Worm (Caenorhabditis elegans) whole organism, early embryonic: ENCODE data around the gene srd-21.

ENCODE experiments used
- B0310.2 ChIP-seq: sonication (generic microtip); optimal IDR thresholded peaks from 2 replicates; lab custom pipeline; 2016; ENCODE audit warnings: mild to moderate bottlenecking, missing genetic modification characterization, missing compliant biosample characterization
- aly-1 ChIP-seq: sonication (generic microtip); optimal IDR thresholded peaks from 2 replicates; lab custom pipeline; 2016; ENCODE audit warnings: missing genetic modification characterization, missing compliant biosample characterization
- ama-1 ChIP-seq: fragments of 150-350 bp; optimal IDR thresholded peaks from 2 replicates; lab custom pipeline; 2014
- ceh-13 ChIP-seq: fragments of 200-800 bp; sonication (Bioruptor generic); optimal IDR thresholded peaks from 2 replicates; lab custom pipeline; 2018; ENCODE audit warnings: mild to moderate bottlenecking, missing genetic modification characterization, missing compliant biosample characterization
- ceh-36 ChIP-seq: sonication (generic microtip); optimal IDR thresholded peaks from 2 replicates; lab custom pipeline; 2016; ENCODE audit warnings: missing genetic modification characterization, inconsistent platforms, missing compliant biosample characterization
- ets-7 ChIP-seq: sonication (generic microtip); optimal IDR thresholded peaks from 2 replicates; lab custom pipeline; 2016; ENCODE audit warnings: missing genotype, missing genetic modification characterization, missing compliant biosample characterization
- flt-1 ChIP-seq: fragments of 200-800 bp; sonication (Bioruptor generic); IDR thresholded peaks from 2 replicates; pipeline ENCODE4 v1.3.6; 2022; ENCODE audit warnings: missing genetic modification characterization, missing compliant biosample characterization
- hmbx-1 ChIP-seq: sonication (generic microtip); optimal IDR thresholded peaks from 2 replicates; lab custom pipeline; 2016; ENCODE audit warnings: mild to moderate bottlenecking, missing genetic modification characterization, missing compliant biosample characterization
- hnd-1 ChIP-seq: sonication (generic microtip); optimal IDR thresholded peaks from 2 replicates; lab custom pipeline; 2016; ENCODE audit warnings: missing genetic modification characterization, missing compliant biosample characterization
- pes-1 ChIP-seq: fragments of 200-800 bp; sonication (Bioruptor generic); IDR thresholded peaks from 2 replicates; pipeline ENCODE4 v1.3.6; 2022; ENCODE audit warnings: missing genetic modification reagents, missing genetic modification characterization, missing compliant biosample characterization
- scrt-1 ChIP-seq: fragments of 200-800 bp; sonication (Bioruptor generic); IDR thresholded peaks from 2 replicates; pipeline ENCODE4 v1.3.6; 2022; ENCODE audit warnings: missing genetic modification characterization, missing compliant biosample characterization
- sea-1 ChIP-seq: fragments of 200-800 bp; sonication (Bioruptor generic); conservative IDR thresholded peaks from 2 replicates; pipeline ENCODE4 v1.3.6; 2022; ENCODE audit warnings: missing genetic modification characterization, missing compliant biosample characterization
- tbx-11 ChIP-seq: fragments of 200-800 bp; sonication (Bioruptor generic); IDR thresholded peaks from 2 replicates; pipeline ENCODE4 v1.3.6; 2022; ENCODE audit warnings: missing genetic modification characterization, missing compliant biosample characterization
- tbx-37 ChIP-seq: fragments of 200-800 bp; sonication (Bioruptor generic); conservative IDR thresholded peaks from 2 replicates; pipeline ENCODE4 v1.3.6; 2022; ENCODE audit warnings: missing genetic modification reagents, missing genetic modification characterization, missing compliant biosample characterization
- tra-4 ChIP-seq: sonication (generic microtip); optimal IDR thresholded peaks from 2 replicates; lab custom pipeline; 2017; ENCODE audit warnings: missing genetic modification characterization, missing compliant biosample characterization

Gene srd-21

DNA sequence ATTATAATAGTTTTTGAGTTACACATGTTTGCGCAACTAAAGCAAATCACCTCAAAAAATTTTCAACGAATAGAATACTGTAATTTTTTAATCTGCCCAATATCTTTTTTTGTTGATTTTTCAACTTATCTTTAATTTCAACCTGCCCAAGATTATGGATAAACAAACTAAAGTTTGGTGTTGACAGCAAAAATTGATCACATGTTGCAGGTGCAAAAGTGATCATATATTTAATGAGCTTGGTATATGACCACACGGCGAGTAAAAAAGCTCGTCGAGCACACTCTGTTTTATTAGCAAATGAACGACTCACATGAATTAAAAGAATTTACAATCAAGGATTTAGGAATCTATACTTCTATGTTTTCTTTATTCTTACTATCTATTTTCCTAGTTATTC lies 45.9 kb downstream of the srd-21 start, which contains the start of gene srz-1:
Gene srz-1, plus strand, starts transcription at position 301 of the 400 bp plus-strand sequence.
- TF ChIP-seq flt-1 (GFP tag; lab: Robert Waterston, UW) (no peak), tra-4 (tag; lab: Kevin White, UChicago) (no peak), B0310.2 (tag; lab: Kevin White, UChicago) (no peak), ama-1 (no peak), hmbx-1 (tag; lab: Kevin White, UChicago) (no peak), ceh-36 (no peak), tbx-37 (GFP tag; lab: Robert Waterston, UW) (no peak)

- TF ChIP-seq ets-7 (tag; lab: Kevin White, UChicago) (no peak), ceh-13 (GFP tag; lab: Kevin White, UChicago) (no peak), ama-1 (no peak), B0310.2 (tag; lab: Kevin White, UChicago) (no peak), aly-1 (tag; lab: Kevin White, UChicago) (no peak), scrt-1 (no peak)
These were observed 49.5 kb downstream of the srd-21 start, which contains the start of gene srz-103 for ce11 chrV:16679237-16679636. TSS of gene srz-103 (minus strand) at chrV:16679337.

DNA sequence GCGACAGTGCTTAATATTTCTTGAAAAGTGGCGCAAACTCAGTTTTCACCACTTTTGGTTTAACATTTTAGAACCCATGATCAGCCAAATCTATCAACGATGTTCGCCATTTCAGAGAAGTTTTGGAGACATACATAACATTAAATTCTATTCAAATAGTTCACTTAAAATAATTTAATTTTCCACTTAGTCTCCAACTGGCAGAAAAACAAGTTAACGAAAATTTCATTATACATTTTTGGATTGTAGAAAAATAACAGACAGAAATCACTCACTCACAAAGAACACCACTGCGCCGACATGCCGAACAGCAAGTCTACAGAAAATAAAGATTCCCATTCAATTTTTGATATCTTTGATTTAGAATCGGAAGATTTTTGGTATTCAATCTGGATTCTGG lies 50.3 kb downstream of the srd-21 start, which contains the start of gene srw-44:
Gene srw-44, plus strand, starts transcription at position 301 of the 400 bp plus-strand sequence.
- TF ChIP-seq sea-1 (no peak), hnd-1 (tag; lab: Kevin White, UChicago) (no peak), tbx-11 (no peak), ceh-13 (GFP tag; lab: Kevin White, UChicago) (no peak), hmbx-1 (tag; lab: Kevin White, UChicago) (no peak), pes-1 (no peak)
